Worm (Caenorhabditis elegans): Measurements from ENCODE around the gene cnt-2.

The cnt-2 gene

DNA sequence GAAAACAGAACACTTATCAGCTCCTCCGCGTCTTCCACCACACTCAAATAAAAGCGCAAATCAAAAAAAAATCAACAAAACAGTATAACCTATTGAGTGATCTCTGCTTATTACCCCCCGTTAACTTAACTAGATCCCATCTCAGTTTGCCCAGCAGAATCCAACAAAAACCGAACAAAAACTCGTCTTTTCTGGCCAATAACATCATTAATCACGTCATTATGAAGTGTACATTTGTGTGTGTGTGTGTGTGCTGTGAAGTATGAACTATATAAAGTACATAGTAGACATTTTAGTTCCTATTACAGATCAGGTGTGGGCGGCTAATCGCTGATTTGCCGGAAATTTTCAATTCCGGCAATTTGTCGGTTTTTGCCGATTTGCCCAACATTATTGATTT lies 63.3 kb downstream of the cnt-2 start:
- no peak for TF ChIP-seq pag-3 (tag; optimal IDR thresholded peaks at IDR 0.05; ENCODE audit: borderline replicate concordance)
- no peak for TF ChIP-seq dve-1 (tag; optimal IDR thresholded peaks at IDR 0.05)
- no peak for TF ChIP-seq ceh-18 (tag; optimal IDR thresholded peaks at IDR 0.05)
- no peak for TF ChIP-seq ceh-48 (tag; optimal IDR thresholded peaks at IDR 0.05)
- no peak for TF ChIP-seq hlh-6 (tag; optimal IDR thresholded peaks at IDR 0.05)
- TF ChIP-seq pha-2 (tag; optimal IDR thresholded peaks at IDR 0.05) = no peak
- no peak for TF ChIP-seq eyg-1 (tag; optimal IDR thresholded peaks at IDR 0.05)
- TF ChIP-seq ref-2 (tag; optimal IDR thresholded peaks at IDR 0.05) = no peak
- no peak for TF ChIP-seq syd-9 (tag; optimal IDR thresholded peaks at IDR 0.05)
- TF ChIP-seq elt-4 (tag; optimal IDR thresholded peaks at IDR 0.05) = no peak
- no peak for TF ChIP-seq fkh-6 (tag; optimal IDR thresholded peaks at IDR 0.05)
- no peak for TF ChIP-seq T23F11.4 (GFP tag; optimal IDR thresholded peaks at IDR 0.05)
- no peak for TF ChIP-seq hlh-13 (GFP tag; optimal IDR thresholded peaks at IDR 0.05)
- TF ChIP-seq hlh-15 (tag; optimal IDR thresholded peaks at IDR 0.05) = no peak

DNA sequence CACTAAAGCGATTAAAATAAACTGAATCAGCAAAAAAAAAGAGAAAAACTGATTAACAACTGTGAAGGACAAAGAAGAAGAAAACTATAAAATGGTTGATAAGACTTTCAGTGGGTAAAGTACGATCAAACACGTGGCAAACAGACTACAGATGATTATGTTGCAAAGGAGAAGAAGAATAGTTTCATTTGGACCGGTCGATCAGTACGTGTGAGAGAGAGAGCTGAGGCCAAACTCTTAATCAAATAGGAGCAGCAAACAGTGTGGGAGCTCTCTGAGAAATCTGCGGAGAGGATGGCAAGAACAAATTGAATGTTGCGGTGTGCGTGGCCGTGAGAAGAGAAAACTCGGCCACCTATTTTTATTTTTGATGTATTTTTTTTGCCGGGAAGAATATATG lies 64.2 kb downstream of the cnt-2 start:
- peak; percentile 4 for TF ChIP-seq ets-4 (tag; optimal IDR thresholded peaks at IDR 0.05)
- no peak for TF ChIP-seq ceh-18 (tag; optimal IDR thresholded peaks at IDR 0.05)

DNA sequence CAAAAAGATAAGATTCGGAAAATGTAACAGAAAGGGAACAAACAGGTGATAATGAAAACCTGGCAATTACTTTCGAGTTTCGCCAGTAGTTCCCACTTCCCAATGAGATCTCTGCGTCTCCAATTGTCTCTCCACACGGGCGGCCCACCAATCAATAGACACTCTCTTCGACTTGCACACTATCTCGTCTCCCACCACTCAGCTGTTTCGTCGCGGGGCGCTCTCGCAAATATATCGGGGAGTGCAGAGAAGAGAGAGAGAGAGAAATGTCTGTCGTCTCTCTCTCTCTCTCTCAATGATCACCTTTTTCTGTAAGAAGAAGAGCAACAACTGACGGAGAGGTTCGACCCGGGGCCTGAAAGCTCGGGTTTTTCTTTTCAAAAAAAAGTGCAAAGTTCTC lies 65.4 kb downstream of the cnt-2 start:
- peak; percentile 29 for TF ChIP-seq K09A11.1 (tag; optimal IDR thresholded peaks at IDR 0.05; ENCODE audit: insufficient read depth)
- peak; percentile 20 for TF ChIP-seq pros-1 (tag; optimal IDR thresholded peaks at IDR 0.05)
- TF ChIP-seq ceh-19 (GFP tag; optimal IDR thresholded peaks at IDR 0.05) = peak; percentile 24
- no peak for TF ChIP-seq tbx-7 (tag; optimal IDR thresholded peaks at IDR 0.05)
- TF ChIP-seq hlh-13 (GFP tag; optimal IDR thresholded peaks at IDR 0.05) = no peak
- no peak for TF ChIP-seq ceh-45 (GFP tag; IDR thresholded peaks at IDR 0.05)
- TF ChIP-seq F13H6.1 (tag; optimal IDR thresholded peaks at IDR 0.05) = peak; percentile 32
- no peak for TF ChIP-seq nhr-232 (tag; optimal IDR thresholded peaks at IDR 0.05)
- no peak for TF ChIP-seq fkh-10 (GFP tag; optimal IDR thresholded peaks at IDR 0.05)
- peak; percentile 41 for TF ChIP-seq elt-2 (tag; optimal IDR thresholded peaks at IDR 0.05)
- peak; percentile 48 for TF ChIP-seq ref-2 (tag; optimal IDR thresholded peaks at IDR 0.05)
- no peak for TF ChIP-seq ceh-24 (tag; optimal IDR thresholded peaks at IDR 0.05)
- peak; percentile 68 for TF ChIP-seq ceh-18 (tag; optimal IDR thresholded peaks at IDR 0.05)
- peak; percentile 99 for TF ChIP-seq nfya-1 (tag; optimal IDR thresholded peaks at IDR 0.05)
- no peak for TF ChIP-seq dmd-4 (tag; optimal IDR thresholded peaks at IDR 0.05; ENCODE audit: borderline replicate concordance)
- TF ChIP-seq ceh-9 (tag; optimal IDR thresholded peaks at IDR 0.05) = no peak
- no peak for TF ChIP-seq pha-4 (tag; optimal IDR thresholded peaks at IDR 0.05)
- TF ChIP-seq ttx-3 (tag; optimal IDR thresholded peaks at IDR 0.05) = no peak
- TF ChIP-seq nhr-11 (tag; optimal IDR thresholded peaks at IDR 0.05) = no peak
- TF ChIP-seq sdc-2 (tag; optimal IDR thresholded peaks at IDR 0.05) = no peak
- TF ChIP-seq ama-1 (optimal IDR thresholded peaks at IDR 0.05) = no peak
- TF ChIP-seq ceh-34 (tag; optimal IDR thresholded peaks at IDR 0.05) = peak; percentile 60
- TF ChIP-seq pqm-1 (tag; optimal IDR thresholded peaks at IDR 0.05) = no peak
- peak; percentile 90 for TF ChIP-seq unc-55 (GFP tag; optimal IDR thresholded peaks at IDR 0.05)
- TF ChIP-seq rnt-1 (tag; optimal IDR thresholded peaks at IDR 0.05) = peak; percentile 70
- TF ChIP-seq ceh-31 (tag; optimal IDR thresholded peaks at IDR 0.05) = peak; percentile 85
- TF ChIP-seq hlh-8 (tag; optimal IDR thresholded peaks at IDR 0.05) = no peak
- no peak for TF ChIP-seq hlh-15 (tag; optimal IDR thresholded peaks at IDR 0.05)
- peak; percentile 50 for TF ChIP-seq unc-42 (tag; optimal IDR thresholded peaks at IDR 0.05)
- peak; percentile 82 for TF ChIP-seq hlh-30 (tag; optimal IDR thresholded peaks at IDR 0.05; ENCODE audit: insufficient read depth)
- no peak for TF ChIP-seq che-1 (tag; optimal IDR thresholded peaks at IDR 0.05)
- TF ChIP-seq ceh-2 (tag; optimal IDR thresholded peaks at IDR 0.05) = peak; percentile 45
- peak; percentile 49 for TF ChIP-seq ceh-14 (tag; optimal IDR thresholded peaks at IDR 0.05)
- no peak for TF ChIP-seq fkh-6 (tag; optimal IDR thresholded peaks at IDR 0.05)
- TF ChIP-seq pat-9 (tag; optimal IDR thresholded peaks at IDR 0.05) = no peak
- TF ChIP-seq sox-2 (GFP tag; IDR thresholded peaks at IDR 0.05) = peak; percentile 17; the same call in 1 of the 2 replicates
- no peak for TF ChIP-seq T23F11.4 (GFP tag; optimal IDR thresholded peaks at IDR 0.05)
- no peak for TF ChIP-seq C38D4.7 (GFP tag; optimal IDR thresholded peaks at IDR 0.05)
- peak; percentile 67 for TF ChIP-seq tbx-2 (tag; optimal IDR thresholded peaks at IDR 0.05)
- TF ChIP-seq gmeb-2 (tag; optimal IDR thresholded peaks at IDR 0.05) = no peak
